Worm (Caenorhabditis elegans): Measurements from ENCODE around the gene hil-3.
A peak's percentile ranks its signal among the peaks of the same experiment; 100 is the strongest.
"Not testable (repeated sequence)": the region's sequence is repeated elsewhere in the genome, so short reads cannot be mapped to it uniquely, and the experiment has no call there.

hil-3 gene

ce11 chrX:8169534-8169933 is 10.6 kb downstream of the hil-3 start, which contains the start of gene C17H11.2:
C17H11.2 (plus strand) TSS chrX:8169930.
- peak; percentile 20 for TF ChIP-seq sma-9 (GFP tag; optimal IDR thresholded peaks at IDR 0.05)
- no peak for TF ChIP-seq sma-9 (tag; optimal IDR thresholded peaks at IDR 0.05)
- no peak for TF ChIP-seq nhr-23 (tag; optimal IDR thresholded peaks at IDR 0.05)
- peak; percentile 32 for TF ChIP-seq fos-1 (tag; optimal IDR thresholded peaks at IDR 0.05)
- TF ChIP-seq C34F6.9 (tag; optimal IDR thresholded peaks at IDR 0.05) = peak; percentile 39
- TF ChIP-seq lin-11 (tag; optimal IDR thresholded peaks at IDR 0.05) = no peak
- TF ChIP-seq nhr-129 (tag; optimal IDR thresholded peaks at IDR 0.05) = peak; percentile 47

ce11 chrX:8173610-8174009 is 14.6 kb downstream of the hil-3 start, which contains the start of gene C17H11.1:
C17H11.1 (plus strand) TSS chrX:8173910.
- TF ChIP-seq aly-2 (tag; optimal IDR thresholded peaks at IDR 0.05) = no peak
- TF ChIP-seq mbf-1 (tag; optimal IDR thresholded peaks at IDR 0.05) = no peak
- TF ChIP-seq mdl-1 (tag; optimal IDR thresholded peaks at IDR 0.05) = no peak
- TF ChIP-seq ama-1 (optimal IDR thresholded peaks at IDR 0.05) = no peak
- no peak for TF ChIP-seq ztf-1 (GFP tag; conservative IDR thresholded peaks at IDR 0.05)
- no peak for TF ChIP-seq sma-9 (GFP tag; optimal IDR thresholded peaks at IDR 0.05)
- TF ChIP-seq sma-9 (tag; optimal IDR thresholded peaks at IDR 0.05) = no peak
- TF ChIP-seq skn-1 (tag; optimal IDR thresholded peaks at IDR 0.05) = no peak
- TF ChIP-seq ZK546.5 (tag; optimal IDR thresholded peaks at IDR 0.05) = no peak
- no peak for TF ChIP-seq lsy-2 (tag; optimal IDR thresholded peaks at IDR 0.05)
- no peak for TF ChIP-seq F13H6.1 (tag; optimal IDR thresholded peaks at IDR 0.05)
- no peak for TF ChIP-seq sma-3 (GFP tag; optimal IDR thresholded peaks at IDR 0.05)
- no peak for TF ChIP-seq lin-39 (tag; optimal IDR thresholded peaks at IDR 0.05)
- TF ChIP-seq nhr-21 (tag; optimal IDR thresholded peaks at IDR 0.05) = no peak
- TF ChIP-seq nhr-129 (tag; optimal IDR thresholded peaks at IDR 0.05) = no peak
- TF ChIP-seq nhr-237 (tag; optimal IDR thresholded peaks at IDR 0.05) = no peak
- TF ChIP-seq peb-1 (tag; optimal IDR thresholded peaks at IDR 0.05) = no peak
- TF ChIP-seq R02D3.7 (tag; optimal IDR thresholded peaks at IDR 0.05) = no peak
- TF ChIP-seq dmd-4 (tag; optimal IDR thresholded peaks at IDR 0.05) = no peak
- TF ChIP-seq nhr-11 (tag; optimal IDR thresholded peaks at IDR 0.05) = no peak

ce11 chrX:8181590-8182311 is 22.8 kb downstream of the hil-3 start, which contains the start of gene C17H11.4:
C17H11.4 (minus strand) TSS chrX:8181640.
- not testable (repeated sequence) for TF ChIP-seq unc-39 (tag; optimal IDR thresholded peaks at IDR 0.05); ztf-11 (tag; optimal IDR thresholded peaks at IDR 0.05); blmp-1 (tag; optimal IDR thresholded peaks at IDR 0.05; ENCODE audit: insufficient read depth)

ce11 chrX:8185037-8185436 is 26.1 kb downstream of the hil-3 start, which contains the start of gene C17H11.5:
C17H11.5 (minus strand) TSS chrX:8185137.
- TF ChIP-seq blmp-1 (tag; optimal IDR thresholded peaks at IDR 0.05; ENCODE audit: insufficient read depth) = no peak
- no peak for TF ChIP-seq skn-1 (tag; optimal IDR thresholded peaks at IDR 0.05)
- no peak for TF ChIP-seq elt-1 (tag; optimal IDR thresholded peaks at IDR 0.05)
- no peak for TF ChIP-seq nhr-237 (tag; optimal IDR thresholded peaks at IDR 0.05)
- no peak for TF ChIP-seq ztf-11 (tag; optimal IDR thresholded peaks at IDR 0.05)
- TF ChIP-seq mdl-1 (tag; optimal IDR thresholded peaks at IDR 0.05) = no peak
- TF ChIP-seq nhr-6 (tag; optimal IDR thresholded peaks at IDR 0.05) = no peak
- no peak for TF ChIP-seq ama-1 (optimal IDR thresholded peaks at IDR 0.05)
- TF ChIP-seq nhr-12 (tag; optimal IDR thresholded peaks at IDR 0.05) = no peak
- TF ChIP-seq lin-13 (GFP tag; optimal IDR thresholded peaks at IDR 0.05) = no peak
- no peak for TF ChIP-seq R02D3.7 (tag; optimal IDR thresholded peaks at IDR 0.05)

ce11 chrX:8193213-8193612 is 34.2 kb downstream of the hil-3 start:
- no peak for TF ChIP-seq nhr-25 (tag; optimal IDR thresholded peaks at IDR 0.05)
- TF ChIP-seq crh-2 (tag; optimal IDR thresholded peaks at IDR 0.05) = peak; percentile 28

- TF ChIP-seq lin-39 (tag; optimal IDR thresholded peaks at IDR 0.05) (no peak), blmp-1 (tag; optimal IDR thresholded peaks at IDR 0.05; ENCODE audit: insufficient read depth) (peak; percentile 84), ama-1 (optimal IDR thresholded peaks at IDR 0.05) (no peak), sem-4 (tag; optimal IDR thresholded peaks at IDR 0.05) (peak; percentile 2), nhr-129 (tag; optimal IDR thresholded peaks at IDR 0.05) (no peak), lin-13 (GFP tag; optimal IDR thresholded peaks at IDR 0.05) (no peak), peb-1 (tag; optimal IDR thresholded peaks at IDR 0.05) (no peak)
These were observed 41.2 kb downstream of the hil-3 start for ce11 chrX:8200206-8200605.
